Fruit fly (Drosophila melanogaster) Kc167 (cell line): ENCODE results near the gene Nepl11.

ENCODE experiments used
- Myc ChIP-seq: fragments of >200 bp; optimal IDR thresholded peaks from 2 replicates; lab custom pipeline; 2017; ENCODE audit warnings: missing external identifiers
- Sin3A ChIP-seq: fragments of >200 bp; optimal IDR thresholded peaks from 2 replicates; lab custom pipeline; 2018; ENCODE audit warnings: missing external identifiers
- insv ChIP-seq: fragments of >200 bp; optimal IDR thresholded peaks from 3 replicates; lab custom pipeline; 2018; ENCODE audit warnings: missing external identifiers
- ttk ChIP-seq: sonication (Bioruptor generic); optimal IDR thresholded peaks from 2 replicates; lab custom pipeline; 2017; ENCODE audit warnings: missing external identifiers

dm6 chr3R:4301485-4301884 is 6.8 kb upstream of the Nepl11 start:
- TF ChIP-seq Myc: no peak
- TF ChIP-seq insv: no peak
- no peak for TF ChIP-seq Sin3A (lab: Kevin White, UChicago)
- no peak for TF ChIP-seq ttk (lab: Kevin White, UChicago)
